Fruit fly (Drosophila melanogaster): ENCODE measurements around the gene Cp18.

DNA sequence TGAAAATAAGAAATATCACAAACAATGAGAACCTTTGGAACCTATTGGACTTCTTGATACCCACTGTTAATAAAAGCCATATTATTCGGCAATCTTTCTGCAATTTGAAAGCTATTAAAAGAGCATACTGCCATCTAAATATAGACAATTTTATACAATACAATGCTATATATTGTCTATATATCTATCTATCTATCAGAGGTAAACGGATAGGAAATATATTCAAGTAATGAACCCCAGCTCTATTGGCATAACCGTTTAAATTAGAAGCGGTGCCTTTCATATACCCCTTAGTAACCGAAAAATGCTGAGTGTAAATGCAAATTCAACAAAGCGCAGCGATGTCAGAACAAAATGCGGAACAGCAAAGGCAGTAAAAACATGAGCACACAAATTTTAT, 37.2 kb downstream of the Cp18 start:
- TF ChIP-seq cnc (optimal IDR thresholded peaks at IDR 0.05) (no peak), Mnt (GFP tag; optimal IDR thresholded peaks at IDR 0.05) (no peak), CG7101 (tag; optimal IDR thresholded peaks at IDR 0.05) (no peak)

Measured in whole organism, adult.